Fruit fly (Drosophila melanogaster) whole organism, wandering third instar larva: Measurements from ENCODE around the gene by.

Source experiments
- Abd-B ChIP-seq: fragments of >200 bp; optimal IDR thresholded peaks from 2 replicates; lab custom pipeline; 2017; ENCODE audit warnings: missing biosample characterization, missing genetic modification characterization
- CG9705 ChIP-seq: fragments of 200-800 bp; sonication (Bioruptor generic); optimal IDR thresholded peaks from 2 replicates; lab custom pipeline; 2018; ENCODE audit warnings: missing biosample characterization, mild to moderate bottlenecking, missing genetic modification characterization
- CrebA ChIP-seq: fragments of 200-800 bp; sonication (Bioruptor generic); optimal IDR thresholded peaks from 2 replicates; lab custom pipeline; 2016; ENCODE audit warnings: missing biosample characterization, mild to moderate bottlenecking, missing genetic modification characterization, borderline replicate concordance
- Dfd ChIP-seq: fragments of >200 bp; optimal IDR thresholded peaks from 2 replicates; lab custom pipeline; 2017; ENCODE audit warnings: missing biosample characterization, missing genetic modification characterization
- Dif ChIP-seq: fragments of 200-275, 200-300 bp; sonication (Bioruptor generic); optimal IDR thresholded peaks from 2 replicates; lab custom pipeline; 2018; ENCODE audit warnings: missing biosample characterization, missing genetic modification characterization; ENCODE audit not compliant: partially characterized antibody
- GATAd ChIP-seq: sonication (Bioruptor generic); optimal IDR thresholded peaks from 2 replicates; lab custom pipeline; 2016; ENCODE audit warnings: missing biosample characterization, missing genetic modification characterization
- HLH106 ChIP-seq: fragments of 200-800 bp; optimal IDR thresholded peaks from 3 replicates; lab custom pipeline; 2019; ENCODE audit warnings: missing biosample characterization, mild to moderate bottlenecking, missing genetic modification characterization, moderate library complexity
- Hnf4 ChIP-seq: fragments of 200-800 bp; sonication (Bioruptor generic); optimal IDR thresholded peaks from 2 replicates; lab custom pipeline; 2016; ENCODE audit warnings: missing biosample characterization, mild to moderate bottlenecking, missing genetic modification characterization
- Hr78 ChIP-seq: fragments of >200 bp; optimal IDR thresholded peaks from 2 replicates; lab custom pipeline; 2017; ENCODE audit warnings: missing biosample characterization, missing genetic modification characterization
- Hr83 ChIP-seq: fragments of 200-300 bp; sonication (Bioruptor generic); optimal IDR thresholded peaks from 2 replicates; lab custom pipeline; 2016; ENCODE audit warnings: missing biosample characterization, mild to moderate bottlenecking, missing genetic modification characterization, moderate library complexity; ENCODE audit not compliant: poor library complexity, severe bottlenecking
- Jra ChIP-seq: sonication (Bioruptor generic); optimal IDR thresholded peaks from 2 replicates; lab custom pipeline; 2016; ENCODE audit warnings: missing biosample characterization, missing genetic modification characterization
- Mio ChIP-seq: sonication (Bioruptor generic); optimal IDR thresholded peaks from 2 replicates; lab custom pipeline; 2016; ENCODE audit warnings: missing biosample characterization, missing genetic modification characterization
- Myc ChIP-seq: fragments of >200 bp; optimal IDR thresholded peaks from 2 replicates; lab custom pipeline; 2017
- N ChIP-seq: fragments of >200 bp; optimal IDR thresholded peaks from 2 replicates; lab custom pipeline; 2018; ENCODE audit warnings: missing biosample characterization, missing external identifiers, missing genetic modification characterization
- OdsH ChIP-seq: fragments of 200-800 bp; sonication (Bioruptor generic); optimal IDR thresholded peaks from 2 replicates; lab custom pipeline; 2016; ENCODE audit warnings: missing biosample characterization, mild to moderate bottlenecking, missing genetic modification characterization
- Rel ChIP-seq, 2 experiments: fragments of 200-800 bp; sonication (Bioruptor generic) in 1 of 2; optimal IDR thresholded peaks; 2 replicates in 1 of 2; 3 replicates in 1 of 2; lab custom pipeline; 2016 to 2019; ENCODE audit warnings: mild to moderate bottlenecking in 2 of 2, missing biosample characterization in 2 of 2, missing genetic modification characterization in 2 of 2, moderate library complexity in 1 of 2
- Sp1 ChIP-seq: fragments of 200-800 bp; sonication (Bioruptor generic); optimal IDR thresholded peaks from 3 replicates; lab custom pipeline; 2019; ENCODE audit warnings: missing biosample characterization, mild to moderate bottlenecking, missing genetic modification characterization, moderate library complexity
- Vsx2 ChIP-seq: fragments of 200-300, 225-300 bp; sonication (Bioruptor generic); optimal IDR thresholded peaks from 2 replicates; lab custom pipeline; 2018; ENCODE audit warnings: missing biosample characterization, missing genetic modification characterization; ENCODE audit not compliant: partially characterized antibody
- br ChIP-seq: fragments of 200-800 bp; sonication (Bioruptor generic); optimal IDR thresholded peaks from 2 replicates; lab custom pipeline; 2016; ENCODE audit warnings: missing biosample characterization, missing genetic modification characterization
- brk ChIP-seq: fragments of 200-800 bp; sonication (Bioruptor generic); optimal IDR thresholded peaks from 2 replicates; lab custom pipeline; 2016; ENCODE audit warnings: missing biosample characterization, mild to moderate bottlenecking, missing genetic modification characterization
- dl ChIP-seq, 2 experiments: fragments of 175-275, 200-275 bp in 1 of 2; fragments of 200-275 bp in 1 of 2; sonication (Bioruptor generic); optimal IDR thresholded peaks; lab custom pipeline; 2018; ENCODE audit warnings: mild to moderate bottlenecking in 2 of 2, missing biosample characterization in 2 of 2, missing genetic modification characterization in 2 of 2, moderate library complexity in 2 of 2; ENCODE audit not compliant: partially characterized antibody in 2 of 2, insufficient read depth in 1 of 2
- dmrt93B ChIP-seq: fragments of 200-800 bp; sonication (Bioruptor generic); optimal IDR thresholded peaks from 2 replicates; lab custom pipeline; 2018; ENCODE audit warnings: missing biosample characterization, mild to moderate bottlenecking, missing genetic modification characterization
- dsf ChIP-seq: sonication (Bioruptor generic); optimal IDR thresholded peaks from 2 replicates; lab custom pipeline; 2016; ENCODE audit warnings: missing biosample characterization, missing genetic modification characterization, borderline replicate concordance
- ey ChIP-seq: fragments of 200-800 bp; sonication (Bioruptor generic); optimal IDR thresholded peaks from 2 replicates; lab custom pipeline; 2016; ENCODE audit warnings: missing biosample characterization, missing genetic modification characterization
- foxo ChIP-seq, 2 experiments: fragments of 200-800 bp; sonication (Bioruptor generic); optimal IDR thresholded peaks; 2 replicates in 1 of 2; 3 replicates in 1 of 2; lab custom pipeline; 2016 to 2017; ENCODE audit warnings: missing biosample characterization in 2 of 2, missing genetic modification characterization in 2 of 2
- fru ChIP-seq: fragments of 200-800 bp; sonication (Bioruptor generic); optimal IDR thresholded peaks from 3 replicates; lab custom pipeline; 2016; ENCODE audit warnings: missing biosample characterization, mild to moderate bottlenecking, missing genetic modification characterization
- h ChIP-seq: fragments of 200-800 bp; sonication (Bioruptor generic); optimal IDR thresholded peaks from 3 replicates; lab custom pipeline; 2016; ENCODE audit warnings: missing biosample characterization, mild to moderate bottlenecking, missing genetic modification characterization
- jim ChIP-seq: fragments of 175-275, 200-325 bp; sonication (Bioruptor generic); optimal IDR thresholded peaks from 2 replicates; lab custom pipeline; 2016; ENCODE audit warnings: missing biosample characterization, mild to moderate bottlenecking, missing genetic modification characterization
- lola ChIP-seq: fragments of >200 bp; optimal IDR thresholded peaks from 2 replicates; lab custom pipeline; 2017; ENCODE audit warnings: missing biosample characterization, missing genetic modification characterization
- pan ChIP-seq: fragments of >200 bp; optimal IDR thresholded peaks from 2 replicates; lab custom pipeline; 2017
- psq ChIP-seq: fragments of 200-800 bp; sonication (Bioruptor generic); optimal IDR thresholded peaks from 3 replicates; lab custom pipeline; 2017; ENCODE audit warnings: missing biosample characterization, mild to moderate bottlenecking, missing genetic modification characterization, moderate library complexity
- rgr ChIP-seq: fragments of 200-800 bp; sonication (Bioruptor generic); optimal IDR thresholded peaks from 3 replicates; lab custom pipeline; 2016; ENCODE audit warnings: missing biosample characterization, mild to moderate bottlenecking, missing genetic modification characterization
- sage ChIP-seq: fragments of 200-800 bp; sonication (Bioruptor generic); optimal IDR thresholded peaks from 2 replicates; lab custom pipeline; 2016; ENCODE audit warnings: missing biosample characterization, mild to moderate bottlenecking, missing genetic modification characterization
- sv ChIP-seq: fragments of 200-800 bp; sonication (Bioruptor generic); optimal IDR thresholded peaks from 3 replicates; lab custom pipeline; 2016; ENCODE audit warnings: missing biosample characterization, missing genetic modification characterization
- tai ChIP-seq: sonication (Bioruptor generic); optimal IDR thresholded peaks from 2 replicates; lab custom pipeline; 2016; ENCODE audit warnings: missing biosample characterization, missing genetic modification characterization
- usp ChIP-seq: fragments of >200 bp; optimal IDR thresholded peaks from 2 replicates; lab custom pipeline; 2017; ENCODE audit warnings: missing biosample characterization, missing genetic modification characterization
- woc ChIP-seq: sonication (Bioruptor generic); optimal IDR thresholded peaks from 2 replicates; lab custom pipeline; 2016; ENCODE audit warnings: missing biosample characterization, mild to moderate bottlenecking, missing genetic modification characterization

by gene

dm6 chr3R:9513052-9513420 lies 19.8 kb downstream of the by start, which contains the start of the genes Ras85D and Rlb1 (continued):
- TF ChIP-seq fru (GFP tag; lab: Kevin White, UChicago) (peak; percentile 76), lola (GFP tag; lab: Kevin White, UChicago) (no peak), dmrt93B (GFP tag; lab: Kevin White, UChicago) (no peak)
- TF ChIP-seq, all 38 proteins: peak for 22

- TF ChIP-seq usp (GFP tag; lab: Kevin White, UChicago) (no peak), ey (GFP tag; lab: Kevin White, UChicago) (no peak), HLH106 (no peak), Dif (GFP tag; lab: Kevin White, UChicago) (peak; percentile 29), dl (GFP tag; optimal IDR thresholded peaks at IDR 0.05; lab: Kevin White, UChicago; ENCODE audit: insufficient read depth in 1 of 2, partially characterized antibody in 2 of 2) (peak in 1 of 2 experiments; percentile 57), pan (lab: Kevin White, UChicago) (no peak)
Observed at dm6 chr3R:9512193-9513051, 20.4 kb downstream of the by start.

- no peak for TF ChIP-seq dmrt93B (GFP tag; lab: Kevin White, UChicago)
- TF ChIP-seq rgr (GFP tag; lab: Kevin White, UChicago), result peak; percentile 65
- TF ChIP-seq woc (GFP tag; lab: Kevin White, UChicago), result peak; percentile 18
- no peak for TF ChIP-seq GATAd (GFP tag; lab: Kevin White, UChicago)
- no peak for TF ChIP-seq jim (GFP tag; lab: Kevin White, UChicago)
- TF ChIP-seq sv, result no peak
- TF ChIP-seq Sp1 (GFP tag; lab: Kevin White, UChicago), result peak; percentile 3
- peak; percentile 83 for TF ChIP-seq brk (GFP tag; lab: Kevin White, UChicago)
- TF ChIP-seq Abd-B (GFP tag; lab: Kevin White, UChicago), result no peak
- no peak for TF ChIP-seq ey (GFP tag; lab: Kevin White, UChicago)
- TF ChIP-seq psq, result no peak
- TF ChIP-seq Dfd (GFP tag; lab: Kevin White, UChicago), result no peak
- no peak for TF ChIP-seq CrebA
- TF ChIP-seq Rel (GFP tag; optimal IDR thresholded peaks at IDR 0.05; lab: Kevin White, UChicago), result no peak
- peak; percentile 41 for TF ChIP-seq Rel (tag; optimal IDR thresholded peaks at IDR 0.05; lab: Kevin White, UChicago)
- TF ChIP-seq dsf, result peak; percentile 15
- TF ChIP-seq Mio (GFP tag; lab: Kevin White, UChicago), result no peak
- peak; percentile 57 for TF ChIP-seq Hnf4 (GFP tag; lab: Kevin White, UChicago)
- TF ChIP-seq Jra (GFP tag; lab: Kevin White, UChicago), result peak; percentile 49
- TF ChIP-seq HLH106, result no peak
- no peak for TF ChIP-seq Hr78 (GFP tag; lab: Kevin White, UChicago)
- no peak for TF ChIP-seq pan (lab: Kevin White, UChicago)
- TF ChIP-seq usp (GFP tag; lab: Kevin White, UChicago), result no peak
- TF ChIP-seq Dif (GFP tag; lab: Kevin White, UChicago), result peak; percentile 24
- TF ChIP-seq fru (GFP tag; lab: Kevin White, UChicago), result no peak
- no peak for TF ChIP-seq Vsx2
- peak; percentile 81 for TF ChIP-seq tai (GFP tag; lab: Kevin White, UChicago)
- peak; percentile 17 for TF ChIP-seq h
- peak; percentile 79 for TF ChIP-seq Myc (lab: Kevin White, UChicago)
- TF ChIP-seq br, result no peak
- TF ChIP-seq CG9705, result no peak
- no peak for TF ChIP-seq foxo (GFP tag; optimal IDR thresholded peaks at IDR 0.05; lab: Kevin White, UChicago)
- TF ChIP-seq sage, result peak; percentile 59
- peak; percentile 79 for TF ChIP-seq Hr83
- TF ChIP-seq dl (GFP tag; optimal IDR thresholded peaks at IDR 0.05; lab: Kevin White, UChicago; ENCODE audit: insufficient read depth in 1 of 2, partially characterized antibody in 2 of 2), result no peak
- TF ChIP-seq N, result no peak
- TF ChIP-seq OdsH (GFP tag; lab: Kevin White, UChicago), result no peak
Observed at dm6 chr3R:9510070-9510518, 22.7 kb downstream of the by start, which contains the start of gene rump. TSS of gene rump (minus strand) at chr3R:9510324.
